Fruit fly (Drosophila melanogaster) whole organism: Measurements from ENCODE around the gene Dhrs4.

Source experiments
- pan ChIP-seq: fragments of >200 bp; optimal IDR thresholded peaks from 2 replicates; lab custom pipeline; 2017
- usp ChIP-seq: fragments of >200 bp; optimal IDR thresholded peaks from 2 replicates; lab custom pipeline; 2017; ENCODE audit warnings: missing biosample characterization, missing genetic modification characterization, mixed read lengths

DNA sequence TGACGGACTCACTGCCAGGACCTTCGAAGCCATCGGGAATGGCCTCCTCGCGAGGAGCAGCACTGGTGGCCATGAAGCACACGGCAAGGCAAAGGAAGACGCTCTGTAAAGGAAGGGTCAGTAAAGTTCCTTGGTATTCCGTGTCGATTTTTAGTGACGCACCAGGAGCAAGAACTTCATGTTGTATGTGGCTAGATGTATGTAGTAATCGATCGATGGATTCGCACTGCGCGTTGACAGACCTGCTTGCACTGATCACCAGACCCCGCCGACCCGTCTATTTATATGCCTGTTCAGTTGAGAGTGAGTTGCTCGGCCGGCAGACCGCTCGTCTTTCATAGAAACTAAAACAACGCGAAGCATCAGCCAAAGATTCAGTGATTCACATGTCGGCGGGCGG, 8.5 kb downstream of the Dhrs4 start, which contains the start of gene CG15213:
- TF ChIP-seq pan (lab: Kevin White, UChicago) (no peak), usp (GFP tag; lab: Kevin White, UChicago) (no peak)
